Worm (Caenorhabditis elegans) whole organism, L2 larva: ENCODE measurements around the gene thoc-7.

Experiments
- ZK546.5 ChIP-seq: sonication (generic microtip); optimal IDR thresholded peaks from 2 replicates; lab custom pipeline; 2017; ENCODE audit warnings: missing biosample characterization, missing genetic modification characterization
- ama-1 ChIP-seq: fragments of 150-350 bp; optimal IDR thresholded peaks from 2 replicates; lab custom pipeline; 2018; ENCODE audit warnings: inconsistent platforms
- nhr-11 ChIP-seq: fragments of 150-350 bp; optimal IDR thresholded peaks from 2 replicates; lab custom pipeline; 2014; ENCODE audit warnings: missing biosample characterization, missing genetic modification characterization
- nhr-12 ChIP-seq: fragments of 150-350 bp; optimal IDR thresholded peaks from 2 replicates; lab custom pipeline; 2014; ENCODE audit warnings: missing biosample characterization, missing genetic modification characterization
- nhr-25 ChIP-seq: fragments of 150-350 bp; sonication (generic microtip); optimal IDR thresholded peaks from 3 replicates; lab custom pipeline; 2014; ENCODE audit warnings: missing biosample characterization, missing genetic modification characterization
- nhr-77 ChIP-seq: fragments of 150-350 bp; optimal IDR thresholded peaks from 2 replicates; lab custom pipeline; 2014; ENCODE audit warnings: missing biosample characterization, missing genetic modification characterization
- snpc-4 ChIP-seq: fragments of 150-350 bp; optimal IDR thresholded peaks from 2 replicates; lab custom pipeline; 2014; ENCODE audit warnings: missing biosample characterization, missing genetic modification characterization
- unc-62 ChIP-seq: fragments of 150-350 bp; optimal IDR thresholded peaks from 2 replicates; lab custom pipeline; 2014; ENCODE audit warnings: missing biosample characterization, missing genetic modification reagents, missing genetic modification characterization
- zag-1 ChIP-seq: fragments of 150-350 bp; optimal IDR thresholded peaks from 2 replicates; lab custom pipeline; 2014; ENCODE audit warnings: missing biosample characterization, missing genetic modification characterization
- ztf-11 ChIP-seq: sonication (generic microtip); optimal IDR thresholded peaks from 2 replicates; lab custom pipeline; 2017; ENCODE audit warnings: missing biosample characterization, missing genetic modification characterization
- ztf-4 ChIP-seq: fragments of 150-350 bp; optimal IDR thresholded peaks from 2 replicates; lab custom pipeline; 2014; ENCODE audit warnings: missing biosample characterization, missing genetic modification characterization

DNA sequence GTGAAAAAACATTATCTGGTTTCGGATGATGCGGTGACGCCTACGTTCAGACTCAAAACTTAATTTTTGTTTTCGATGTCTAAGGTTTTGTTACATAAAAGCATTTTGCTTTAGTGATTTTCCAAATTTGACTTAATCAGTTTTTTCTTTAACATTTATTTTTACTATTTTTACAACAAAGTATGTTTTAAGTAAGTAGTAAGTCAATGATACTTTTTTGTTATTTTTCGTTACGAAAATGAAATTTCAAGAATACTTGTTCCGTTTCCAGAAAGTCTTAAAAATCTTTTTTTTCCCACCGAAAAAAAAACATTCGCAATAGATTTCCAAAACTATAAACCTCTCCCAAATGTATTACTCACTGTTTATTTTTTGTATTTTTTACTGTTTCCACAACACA is 45.1 kb downstream of the thoc-7 start:
- TF ChIP-seq ztf-11 (tag; lab: Kevin White, UChicago) = no peak
- TF ChIP-seq unc-62 (GFP tag; lab: Kevin White, UChicago) = no peak
- no peak for TF ChIP-seq snpc-4 (tag; lab: Kevin White, UChicago)
- TF ChIP-seq ama-1 (lab: Kevin White, UChicago) = no peak
- TF ChIP-seq nhr-12 (tag; lab: Kevin White, UChicago) = no peak
- TF ChIP-seq nhr-77 (tag; lab: Kevin White, UChicago) = no peak
- TF ChIP-seq nhr-25 = no peak
- TF ChIP-seq ZK546.5 = no peak
- TF ChIP-seq ztf-4 = no peak
- TF ChIP-seq zag-1 (tag; lab: Kevin White, UChicago) = no peak
- TF ChIP-seq nhr-11 (tag; lab: Kevin White, UChicago) = no peak
